Worm (Caenorhabditis elegans) whole organism, young adult: ENCODE results near the gene ZK1098.6.

Experiments used
- B0019.2 ChIP-seq: fragments of 200-800 bp; sonication (Bioruptor generic); conservative IDR thresholded peaks from 2 replicates; pipeline ENCODE4 v1.3.6; 2022; ENCODE audit warnings: missing genetic modification reagents, missing genetic modification characterization, missing compliant biosample characterization
- F37B4.10 ChIP-seq: fragments of 200-800 bp; sonication (Bioruptor generic); IDR thresholded peaks from 2 replicates; pipeline ENCODE4 v1.3.6; 2022; ENCODE audit warnings: missing genetic modification characterization, missing compliant biosample characterization
- ama-1 ChIP-seq, 3 experiments: fragments of 150-350 bp in 1 of 3; sonication (generic microtip) in 2 of 3; optimal IDR thresholded peaks; 2 replicates each; lab custom pipeline; 2014 to 2018; ENCODE audit warnings: missing biosample characterization in 2 of 3, missing genetic modification characterization in 2 of 3, missing genetic modification reagents in 2 of 3
- efl-1 ChIP-seq: fragments of 150-350 bp; optimal IDR thresholded peaks from 2 replicates; lab custom pipeline; 2014; ENCODE audit warnings: missing biosample characterization, missing genetic modification reagents, missing genetic modification characterization
- egl-18 ChIP-seq: fragments of 200-800 bp; sonication (Bioruptor generic); IDR thresholded peaks from 2 replicates; pipeline ENCODE4 v1.3.6; 2022; ENCODE audit warnings: missing genetic modification reagents, missing genetic modification characterization, missing compliant biosample characterization
- ets-4 ChIP-seq: fragments of 200-800 bp; sonication (Bioruptor generic); optimal IDR thresholded peaks from 2 replicates; lab custom pipeline; 2018; ENCODE audit warnings: mild to moderate bottlenecking, missing genetic modification characterization, missing compliant biosample characterization
- hlh-26 ChIP-seq: fragments of 200-800 bp; sonication (Bioruptor generic); conservative IDR thresholded peaks from 2 replicates; pipeline ENCODE4 v1.3.6; 2022; ENCODE audit warnings: missing genetic modification reagents, missing genetic modification characterization, missing compliant biosample characterization
- lin-35 ChIP-seq, 3 experiments: fragments of 150-350 bp in 2 of 3; sonication (generic microtip) in 1 of 3; optimal IDR thresholded peaks; 2 replicates each; lab custom pipeline; 2014 to 2018; ENCODE audit warnings: missing biosample characterization in 3 of 3, missing genetic modification characterization in 3 of 3, missing genetic modification reagents in 3 of 3
- nfyb-1 ChIP-seq: fragments of 200-800 bp; sonication (Bioruptor generic); IDR thresholded peaks from 2 replicates; pipeline ENCODE4 v1.3.6; 2022; ENCODE audit warnings: missing genetic modification reagents, missing genetic modification characterization, missing compliant biosample characterization
- sptf-2 ChIP-seq: fragments of 200-800 bp; sonication (Bioruptor generic); optimal IDR thresholded peaks from 2 replicates; lab custom pipeline; 2018; ENCODE audit warnings: mild to moderate bottlenecking, missing genetic modification characterization, missing compliant biosample characterization
- unc-62 ChIP-seq: fragments of 150-350 bp; optimal IDR thresholded peaks from 2 replicates; lab custom pipeline; 2014; ENCODE audit warnings: missing biosample characterization, missing genetic modification reagents, missing genetic modification characterization

DNA sequence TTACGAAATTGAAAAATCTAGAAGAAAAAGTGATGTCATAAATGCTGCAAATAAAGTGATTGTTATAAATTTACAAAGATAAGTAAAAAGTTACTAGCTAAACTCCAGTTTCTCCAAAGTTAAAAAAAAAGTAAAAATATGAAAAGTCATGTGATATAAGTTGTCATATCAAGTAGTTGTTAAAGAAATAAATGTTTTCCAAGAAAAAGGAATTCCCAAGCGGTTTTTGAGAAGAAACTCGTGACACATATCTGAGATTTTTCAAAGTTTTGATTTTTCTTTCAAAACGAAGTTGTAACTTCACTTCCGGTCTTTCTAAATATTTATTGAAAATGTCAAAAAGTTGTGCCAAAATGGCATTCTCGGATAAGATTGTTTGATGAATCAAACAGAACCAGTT is 25.9 kb upstream of the ZK1098.6 start:
- TF ChIP-seq nfyb-1 (GFP tag; lab: Robert Waterston, UW) (no peak), ets-4 (GFP tag; lab: Kevin White, UChicago) (no peak), F37B4.10 (no peak), sptf-2 (GFP tag; lab: Kevin White, UChicago) (no peak), efl-1 (GFP tag; lab: Kevin White, UChicago) (no peak), hlh-26 (GFP tag; lab: Robert Waterston, UW) (no peak), unc-62 (GFP tag; lab: Kevin White, UChicago) (no peak), B0019.2 (no peak), ama-1 (optimal IDR thresholded peaks at IDR 0.05; lab: Kevin White, UChicago) (no peak), ama-1 (GFP tag; optimal IDR thresholded peaks at IDR 0.05; lab: Kevin White, UChicago) (no peak), egl-18 (GFP tag; lab: Robert Waterston, UW) (no peak), lin-35 (GFP tag; optimal IDR thresholded peaks at IDR 0.05; lab: Kevin White, UChicago) (no peak)
